Worm (Caenorhabditis elegans): ENCODE measurements around the gene math-45.

The math-45 gene

DNA sequence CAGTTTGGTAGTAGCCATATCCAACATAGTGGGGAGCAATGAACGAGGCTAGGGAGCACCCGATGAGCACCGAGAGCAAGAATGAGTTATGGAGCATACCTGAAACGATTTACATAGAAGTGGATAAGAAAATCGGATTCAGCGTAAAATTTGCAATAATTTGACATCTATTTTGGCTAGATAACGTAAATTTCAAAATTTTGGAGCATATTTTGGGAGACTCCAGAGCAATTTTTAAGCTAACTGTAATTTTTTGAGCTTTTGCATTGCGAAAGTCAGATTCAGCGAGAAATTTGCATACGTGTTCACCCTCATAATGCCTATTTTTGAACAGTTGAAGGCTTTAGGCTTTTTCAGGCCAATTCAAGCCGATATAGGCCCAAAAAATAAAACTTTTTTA lies 50.8 kb downstream of the math-45 start, which contains the start of gene Y51H7C.13:
TSS of gene Y51H7C.13 (minus strand) at position 101 of the 400 bp plus-strand sequence.
- TF ChIP-seq ceh-16 (tag; optimal IDR thresholded peaks at IDR 0.05) (no peak), nhr-25 (tag; optimal IDR thresholded peaks at IDR 0.05) (no peak), nhr-77 (tag; optimal IDR thresholded peaks at IDR 0.05) (no peak), elt-1 (tag; optimal IDR thresholded peaks at IDR 0.05) (no peak), elt-3 (tag; optimal IDR thresholded peaks at IDR 0.05) (no peak), alr-1 (tag; optimal IDR thresholded peaks at IDR 0.05) (no peak), lin-39 (tag; optimal IDR thresholded peaks at IDR 0.05) (no peak), mab-5 (tag; optimal IDR thresholded peaks at IDR 0.05) (no peak), lin-13 (GFP tag; optimal IDR thresholded peaks at IDR 0.05) (no peak), C34F6.9 (tag; optimal IDR thresholded peaks at IDR 0.05) (no peak), nhr-23 (tag; optimal IDR thresholded peaks at IDR 0.05) (no peak), nhr-21 (tag; optimal IDR thresholded peaks at IDR 0.05) (no peak), sem-4 (tag; optimal IDR thresholded peaks at IDR 0.05) (no peak), snpc-4 (tag; optimal IDR thresholded peaks at IDR 0.05) (no peak), fos-1 (tag; optimal IDR thresholded peaks at IDR 0.05) (no peak), unc-39 (tag; optimal IDR thresholded peaks at IDR 0.05) (no peak), lsy-2 (tag; optimal IDR thresholded peaks at IDR 0.05) (no peak), mdl-1 (tag; optimal IDR thresholded peaks at IDR 0.05) (no peak), mbf-1 (tag; optimal IDR thresholded peaks at IDR 0.05) (no peak)

All from whole organism, L2 larva.